Worm (Caenorhabditis elegans): ENCODE data around the gene ZK742.4.

Gene ZK742.4

ce11 chrV:7776029-7776628 lies 35.5 kb downstream of the ZK742.4 start, which contains the start of the genes rpl-39 and rps-30 (continued):
- TF ChIP-seq daf-16 (GFP tag; optimal IDR thresholded peaks at IDR 0.05) (no peak), daf-16 (tag; optimal IDR thresholded peaks at IDR 0.05) (no peak), dmd-8 (GFP tag; IDR thresholded peaks at IDR 0.05) (no peak), rbr-2 (tag; optimal IDR thresholded peaks at IDR 0.05) (peak; percentile 82), ces-1 (GFP tag; optimal IDR thresholded peaks at IDR 0.05) (no peak), daf-8 (GFP tag; IDR thresholded peaks at IDR 0.05) (no peak), ceh-32 (tag; optimal IDR thresholded peaks at IDR 0.05; ENCODE audit: poor library complexity) (no peak), ztf-11 (tag; optimal IDR thresholded peaks at IDR 0.05) (no peak), dmd-6 (GFP tag; IDR thresholded peaks at IDR 0.05) (peak; percentile 79), zag-1 (tag; optimal IDR thresholded peaks at IDR 0.05) (no peak), lin-38 (GFP tag; IDR thresholded peaks at IDR 0.05) (peak; percentile 80), ZK546.5 (tag; optimal IDR thresholded peaks at IDR 0.05) (no peak), fos-1 (tag; optimal IDR thresholded peaks at IDR 0.05) (no peak), lsy-2 (tag; optimal IDR thresholded peaks at IDR 0.05) (peak; percentile 4 to 91), dmd-9 (GFP tag; IDR thresholded peaks at IDR 0.05) (no peak), nhr-48 (tag; optimal IDR thresholded peaks at IDR 0.05) (peak; percentile 16), egl-43 (GFP tag; IDR thresholded peaks at IDR 0.05) (no peak), ztf-7 (tag; optimal IDR thresholded peaks at IDR 0.05) (peak; percentile 20), daf-19 (GFP tag; conservative IDR thresholded peaks at IDR 0.05) (no peak), aly-2 (tag; optimal IDR thresholded peaks at IDR 0.05) (no peak), dve-1 (tag; optimal IDR thresholded peaks at IDR 0.05; ENCODE audit: insufficient read depth) (peak; percentile 83), hmg-1.1 (GFP tag; IDR thresholded peaks at IDR 0.05) (peak; percentile 81), tra-1 (GFP tag; IDR thresholded peaks at IDR 0.05) (no peak), zfp-3 (GFP tag; conservative IDR thresholded peaks at IDR 0.05) (no peak), Y48G9A.11 (GFP tag; IDR thresholded peaks at IDR 0.05) (0 out of 2 replicates have a peak, but pooled peaks have one; percentile 53), nhr-42 (GFP tag; IDR thresholded peaks at IDR 0.05) (peak; percentile 74; the same call in 1 of the 2 replicates), lin-1 (GFP tag; IDR thresholded peaks at IDR 0.05) (no peak), ceh-28 (tag; optimal IDR thresholded peaks at IDR 0.05) (no peak), sdz-12 (GFP tag; optimal IDR thresholded peaks at IDR 0.05) (no peak), duxl-1 (tag; optimal IDR thresholded peaks at IDR 0.05; ENCODE audit: poor library complexity) (peak; percentile 23), lir-3 (tag; optimal IDR thresholded peaks at IDR 0.05) (no peak), nhr-237 (tag; optimal IDR thresholded peaks at IDR 0.05) (no peak), unc-39 (tag; optimal IDR thresholded peaks at IDR 0.05) (no peak), jun-1 (tag; optimal IDR thresholded peaks at IDR 0.05) (peak; percentile 4), nhr-25 (tag; optimal IDR thresholded peaks at IDR 0.05; ENCODE audit: borderline replicate concordance, insufficient read depth) (peak; percentile 72), ama-1 (optimal IDR thresholded peaks at IDR 0.05) (peak; percentile 40), mxl-2 (GFP tag; conservative IDR thresholded peaks at IDR 0.05) (no peak), arid-1 (GFP tag; conservative IDR thresholded peaks at IDR 0.05) (0 out of 2 replicates have a peak, but pooled peaks have one; percentile 26), vab-7 (GFP tag; IDR thresholded peaks at IDR 0.05) (0 out of 2 replicates have a peak, but pooled peaks have one; percentile 48), unc-130 (GFP tag; optimal IDR thresholded peaks at IDR 0.05) (peak; percentile 52), spr-1 (tag; optimal IDR thresholded peaks at IDR 0.05) (peak; percentile 69), skn-1 (tag; optimal IDR thresholded peaks at IDR 0.05) (no peak), ctbp-1 (GFP tag; IDR thresholded peaks at IDR 0.05) (no peak), pqm-1 (tag; optimal IDR thresholded peaks at IDR 0.05) (peak; percentile 11), ZK337.2 (GFP tag; IDR thresholded peaks at IDR 0.05) (no peak), nhr-76 (tag; optimal IDR thresholded peaks at IDR 0.05) (no peak), ceh-62 (tag; optimal IDR thresholded peaks at IDR 0.05) (no peak), Y105C5A.15 (GFP tag; IDR thresholded peaks at IDR 0.05) (no peak), attf-4 (tag; optimal IDR thresholded peaks at IDR 0.05) (no peak), spr-3 (GFP tag; optimal IDR thresholded peaks at IDR 0.05) (no peak), nhr-28 (tag; optimal IDR thresholded peaks at IDR 0.05) (peak; percentile 81)
